Worm (Caenorhabditis elegans) whole organism, L3 larva: ENCODE data around the gene bath-45.

Experiments used
- nhr-237 ChIP-seq: fragments of 150-350 bp; optimal IDR thresholded peaks from 2 replicates; lab custom pipeline; 2014; ENCODE audit warnings: missing biosample characterization, missing genetic modification characterization
- pqm-1 ChIP-seq: fragments of 150-350 bp; optimal IDR thresholded peaks from 2 replicates; lab custom pipeline; 2017; ENCODE audit warnings: missing biosample characterization, missing genetic modification characterization, inconsistent platforms
- skn-1 ChIP-seq: fragments of 150-350 bp; optimal IDR thresholded peaks from 2 replicates; lab custom pipeline; 2014; ENCODE audit warnings: missing biosample characterization, missing genetic modification characterization
- unc-62 ChIP-seq: fragments of 150-350 bp; sonication (generic microtip); optimal IDR thresholded peaks from 4 replicates; lab custom pipeline; 2014; ENCODE audit warnings: missing biosample characterization, missing genetic modification reagents, missing genetic modification characterization

- TF ChIP-seq pqm-1 (tag; lab: Kevin White, UChicago) (no peak), unc-62 (no peak), nhr-237 (no peak), skn-1 (tag; lab: Kevin White, UChicago) (no peak)
These were observed at the start of gene bath-45 for ce11 chrII:13122720-13123119.
